Worm (Caenorhabditis elegans) whole organism, young adult: ENCODE data around the gene R08C7.4.

ENCODE experiments used
- efl-1 ChIP-seq: fragments of 150-350 bp; optimal IDR thresholded peaks from 2 replicates; lab custom pipeline; 2014; ENCODE audit warnings: missing biosample characterization, missing genetic modification reagents, missing genetic modification characterization
- egl-44 ChIP-seq: fragments of 200-800 bp; sonication (Bioruptor generic); IDR thresholded peaks from 2 replicates; pipeline ENCODE4 v1.3.6; 2022; ENCODE audit warnings: missing genetic modification reagents, missing genetic modification characterization, missing compliant biosample characterization
- egrh-3 ChIP-seq: fragments of 200-800 bp; sonication (Bioruptor generic); IDR thresholded peaks from 2 replicates; pipeline ENCODE4 v1.3.6; 2022; ENCODE audit warnings: missing genetic modification reagents, missing genetic modification characterization, missing compliant biosample characterization
- him-1 ChIP-seq: sonication (generic microtip); optimal IDR thresholded peaks from 2 replicates; lab custom pipeline; 2016; ENCODE audit warnings: missing genotype, missing genetic modification reagents, missing genetic modification characterization, missing compliant biosample characterization
- hmg-1.2 ChIP-seq: fragments of 200-800 bp; sonication (Bioruptor generic); IDR thresholded peaks from 2 replicates; pipeline ENCODE4 v1.3.6; 2022; ENCODE audit warnings: missing genetic modification reagents, missing genetic modification characterization, missing compliant biosample characterization
- snpc-4 ChIP-seq, 5 experiments: fragments of 150-350 bp in 1 of 5; sonication (generic microtip) in 4 of 5; optimal IDR thresholded peaks; 2 replicates each; lab custom pipeline; 2014 to 2018; ENCODE audit warnings: missing genetic modification characterization in 5 of 5, missing biosample characterization in 3 of 5, antibody characterized with exemption in 2 of 5, mild to moderate bottlenecking in 2 of 5, missing compliant biosample characterization in 2 of 5, missing genotype in 2 of 5, moderate library complexity in 2 of 5, missing genetic modification reagents in 1 of 5

ce11 chrIV:4405126-4405525 is 29.7 kb upstream of the R08C7.4 start, which contains the start of gene Y24D9A.7:
- TF ChIP-seq snpc-4 (GFP tag; optimal IDR thresholded peaks at IDR 0.05; lab: Kevin White, UChicago) (no peak), snpc-4 (tag; optimal IDR thresholded peaks at IDR 0.05; lab: Kevin White, UChicago) (no peak), egl-44 (GFP tag; lab: Robert Waterston, UW) (no peak), him-1 (no peak), egrh-3 (GFP tag; lab: Robert Waterston, UW) (no peak), hmg-1.2 (GFP tag; lab: Robert Waterston, UW) (no peak), efl-1 (GFP tag; lab: Kevin White, UChicago) (no peak)
